Worm (Caenorhabditis elegans) whole organism, L4 larva: ENCODE results near the gene hlh-10.

Experiments
- F26F4.8 ChIP-seq: fragments of 200-800 bp; sonication (Bioruptor generic); conservative IDR thresholded peaks from 2 replicates; pipeline ENCODE4 v1.3.6; 2022; ENCODE audit warnings: missing genetic modification characterization, missing compliant biosample characterization
- Y105C5A.15 ChIP-seq: fragments of 200-800 bp; sonication (Bioruptor generic); IDR thresholded peaks from 2 replicates; pipeline ENCODE4 v1.3.6; 2022; ENCODE audit warnings: missing genetic modification characterization, missing compliant biosample characterization
- Y48G9A.11 ChIP-seq: fragments of 200-800 bp; sonication (Bioruptor generic); IDR thresholded peaks from 2 replicates; pipeline ENCODE4 v1.3.6; 2022; ENCODE audit warnings: missing genetic modification reagents, missing genetic modification characterization, missing compliant biosample characterization
- ZK337.2 ChIP-seq: fragments of 200-800 bp; sonication (Bioruptor generic); IDR thresholded peaks from 2 replicates; pipeline ENCODE4 v1.3.6; 2022; ENCODE audit warnings: missing genetic modification reagents, missing genetic modification characterization, missing compliant biosample characterization
- aha-1 ChIP-seq: fragments of 150-350 bp; peaks from one replicate; lab custom pipeline; 2014; ENCODE audit warnings: missing biosample characterization, missing genetic modification characterization
- arid-1 ChIP-seq: fragments of 200-800 bp; sonication (Bioruptor generic); conservative IDR thresholded peaks from 2 replicates; pipeline ENCODE4 v1.3.6; 2022; ENCODE audit warnings: missing genetic modification reagents, missing genetic modification characterization, missing compliant biosample characterization
- attf-4 ChIP-seq: sonication (generic microtip); optimal IDR thresholded peaks from 3 replicates; lab custom pipeline; 2017; ENCODE audit warnings: missing biosample characterization, missing genetic modification characterization
- ceh-20 ChIP-seq: fragments of 200-800 bp; sonication (Bioruptor generic); IDR thresholded peaks from 2 replicates; pipeline ENCODE4 v1.3.6; 2022; ENCODE audit warnings: missing genetic modification reagents, missing genetic modification characterization, missing compliant biosample characterization
- ceh-62 ChIP-seq: sonication (generic microtip); optimal IDR thresholded peaks from 2 replicates; lab custom pipeline; 2017; ENCODE audit warnings: missing biosample characterization, missing genetic modification characterization
- cey-2 ChIP-seq: sonication (generic microtip); optimal IDR thresholded peaks from 3 replicates; lab custom pipeline; 2017; ENCODE audit warnings: missing genetic modification characterization, mild to moderate bottlenecking, missing compliant biosample characterization, antibody characterized with exemption, borderline replicate concordance; ENCODE audit not compliant: insufficient read depth
- daf-8 ChIP-seq: fragments of 200-800 bp; sonication (Bioruptor generic); IDR thresholded peaks from 2 replicates; pipeline ENCODE4 v1.3.6; 2022; ENCODE audit warnings: missing genetic modification characterization, missing compliant biosample characterization
- dmd-6 ChIP-seq: fragments of 200-800 bp; sonication (Bioruptor generic); IDR thresholded peaks from 2 replicates; pipeline ENCODE4 v1.3.6; 2022; ENCODE audit warnings: missing genetic modification reagents, missing genetic modification characterization, missing compliant biosample characterization
- dpl-1 ChIP-seq: fragments of 150-350 bp; optimal IDR thresholded peaks from 2 replicates; lab custom pipeline; 2014; ENCODE audit warnings: missing biosample characterization, missing genetic modification reagents, missing genetic modification characterization
- dve-1 ChIP-seq: sonication (generic microtip); optimal IDR thresholded peaks from 2 replicates; lab custom pipeline; 2017; ENCODE audit warnings: antibody characterized with exemption, mild to moderate bottlenecking, missing genetic modification characterization, missing compliant biosample characterization; ENCODE audit not compliant: insufficient read depth
- egl-27 ChIP-seq: sonication (generic microtip); optimal IDR thresholded peaks from 3 replicates; lab custom pipeline; 2017; ENCODE audit warnings: missing biosample characterization, missing genetic modification reagents, missing genetic modification characterization
- egl-43 ChIP-seq: fragments of 200-800 bp; sonication (Bioruptor generic); IDR thresholded peaks from 2 replicates; pipeline ENCODE4 v1.3.6; 2022; ENCODE audit warnings: missing genetic modification reagents, missing genetic modification characterization, missing compliant biosample characterization
- fkh-10 ChIP-seq: fragments of 150-350 bp; optimal IDR thresholded peaks from 2 replicates; lab custom pipeline; 2014; ENCODE audit warnings: missing biosample characterization, missing genetic modification reagents, missing genetic modification characterization
- hif-1 ChIP-seq, 2 experiments: sonication (generic microtip); optimal IDR thresholded peaks; 2 replicates each; lab custom pipeline; 2016 to 2017; ENCODE audit warnings: missing compliant biosample characterization in 2 of 2, missing genetic modification characterization in 2 of 2, missing genetic modification reagents in 2 of 2, missing genotype in 2 of 2, mild to moderate bottlenecking in 1 of 2
- hlh-11 ChIP-seq: fragments of 200-800 bp; sonication (Bioruptor generic); optimal IDR thresholded peaks from 2 replicates; lab custom pipeline; 2018; ENCODE audit warnings: mild to moderate bottlenecking, missing genetic modification characterization, missing compliant biosample characterization
- hlh-30 ChIP-seq: sonication (generic microtip); optimal IDR thresholded peaks from 2 replicates; lab custom pipeline; 2017; ENCODE audit warnings: antibody characterized with exemption, mild to moderate bottlenecking, missing genetic modification characterization, missing compliant biosample characterization; ENCODE audit not compliant: insufficient read depth
- jun-1 ChIP-seq: fragments of 150-350 bp; optimal IDR thresholded peaks from 2 replicates; lab custom pipeline; 2014; ENCODE audit warnings: missing biosample characterization, missing genetic modification reagents, missing genetic modification characterization
- lim-7 ChIP-seq: fragments of 200-800 bp; sonication (Bioruptor generic); IDR thresholded peaks from 2 replicates; pipeline ENCODE4 v1.3.6; 2022; ENCODE audit warnings: missing genetic modification characterization, missing compliant biosample characterization
- lin-29 ChIP-seq: fragments of 200-800 bp; sonication (Bioruptor generic); IDR thresholded peaks from 2 replicates; pipeline ENCODE4 v1.3.6; 2022; ENCODE audit warnings: missing genetic modification reagents, missing genetic modification characterization, missing compliant biosample characterization
- lin-38 ChIP-seq: fragments of 200-800 bp; sonication (Bioruptor generic); IDR thresholded peaks from 2 replicates; pipeline ENCODE4 v1.3.6; 2022; ENCODE audit warnings: missing genetic modification reagents, missing genetic modification characterization, missing compliant biosample characterization
- madf-5 ChIP-seq, 2 experiments: fragments of 200-800 bp; sonication (Bioruptor generic); IDR thresholded peaks; 2 replicates each; pipeline ENCODE4 v1.3.6; 2022; ENCODE audit warnings: missing compliant biosample characterization in 2 of 2, missing genetic modification characterization in 2 of 2
- mdl-1 ChIP-seq, 2 experiments: fragments of 150-350 bp in 1 of 2; sonication (generic microtip) in 1 of 2; optimal IDR thresholded peaks; 2 replicates each; lab custom pipeline; 2014 to 2017; ENCODE audit warnings: missing biosample characterization in 2 of 2, missing genetic modification characterization in 2 of 2
- mdt-29 ChIP-seq: fragments of 200-800 bp; sonication (Bioruptor generic); IDR thresholded peaks from 2 replicates; pipeline ENCODE4 v1.3.6; 2022; ENCODE audit warnings: missing genetic modification reagents, missing genetic modification characterization, missing compliant biosample characterization
- mxl-2 ChIP-seq: fragments of 200-800 bp; sonication (Bioruptor generic); conservative IDR thresholded peaks from 2 replicates; pipeline ENCODE4 v1.3.6; 2022; ENCODE audit warnings: missing genetic modification reagents, missing genetic modification characterization, missing compliant biosample characterization
- nhr-11 ChIP-seq: fragments of 150-350 bp; optimal IDR thresholded peaks from 2 replicates; lab custom pipeline; 2014; ENCODE audit warnings: missing biosample characterization, missing genetic modification characterization
- nhr-111 ChIP-seq: fragments of 200-800 bp; sonication (Bioruptor generic); optimal IDR thresholded peaks from 2 replicates; lab custom pipeline; 2018; ENCODE audit warnings: mild to moderate bottlenecking, missing genetic modification characterization, missing compliant biosample characterization
- nhr-237 ChIP-seq: sonication (generic microtip); optimal IDR thresholded peaks from 2 replicates; lab custom pipeline; 2017; ENCODE audit warnings: missing biosample characterization, missing genetic modification characterization
- nhr-25 ChIP-seq: sonication (generic microtip); optimal IDR thresholded peaks from 2 replicates; lab custom pipeline; 2017; ENCODE audit warnings: missing genetic modification characterization, mild to moderate bottlenecking, missing compliant biosample characterization, antibody characterized with exemption, moderate library complexity, borderline replicate concordance; ENCODE audit not compliant: insufficient read depth
- nhr-28 ChIP-seq: fragments of 150-350 bp; optimal IDR thresholded peaks from 2 replicates; lab custom pipeline; 2014; ENCODE audit warnings: missing biosample characterization, missing genetic modification characterization
- nhr-41 ChIP-seq: fragments of 200-800 bp; sonication (Bioruptor generic); IDR thresholded peaks from 2 replicates; pipeline ENCODE4 v1.3.6; 2022; ENCODE audit warnings: missing genetic modification reagents, missing genetic modification characterization, missing compliant biosample characterization
- nhr-42 ChIP-seq: fragments of 200-800 bp; sonication (Bioruptor generic); IDR thresholded peaks from 2 replicates; pipeline ENCODE4 v1.3.6; 2022; ENCODE audit warnings: missing genetic modification characterization, missing compliant biosample characterization
- nhr-48 ChIP-seq: sonication (generic microtip); optimal IDR thresholded peaks from 2 replicates; lab custom pipeline; 2016; ENCODE audit warnings: mild to moderate bottlenecking, missing genetic modification characterization, missing compliant biosample characterization
- nhr-76 ChIP-seq: fragments of 150-350 bp; optimal IDR thresholded peaks from 2 replicates; lab custom pipeline; 2014; ENCODE audit warnings: missing biosample characterization, missing genetic modification characterization
- php-3 ChIP-seq: fragments of 200-800 bp; sonication (Bioruptor generic); IDR thresholded peaks from 2 replicates; pipeline ENCODE4 v1.3.6; 2022; ENCODE audit warnings: missing genetic modification reagents, missing genetic modification characterization, missing compliant biosample characterization
- pqm-1 ChIP-seq: sonication (generic microtip); optimal IDR thresholded peaks from 2 replicates; lab custom pipeline; 2017; ENCODE audit warnings: missing biosample characterization, missing genetic modification characterization
- rbr-2 ChIP-seq: sonication (generic microtip); optimal IDR thresholded peaks from 2 replicates; lab custom pipeline; 2016; ENCODE audit warnings: missing genotype, missing genetic modification characterization, missing compliant biosample characterization
- sdz-12 ChIP-seq: fragments of 200-800 bp; sonication (Bioruptor generic); optimal IDR thresholded peaks from 2 replicates; lab custom pipeline; 2018; ENCODE audit warnings: mild to moderate bottlenecking, missing genetic modification characterization, missing compliant biosample characterization
- set-16 ChIP-seq: fragments of 200-800 bp; sonication (Bioruptor generic); IDR thresholded peaks from 2 replicates; pipeline ENCODE4 v1.3.6; 2022; ENCODE audit warnings: missing genetic modification reagents, missing genetic modification characterization, missing compliant biosample characterization
- skn-1 ChIP-seq: fragments of 150-350 bp; optimal IDR thresholded peaks from 2 replicates; lab custom pipeline; 2014; ENCODE audit warnings: missing biosample characterization, missing genetic modification characterization
- snpc-4 ChIP-seq: fragments of 150-350 bp; optimal IDR thresholded peaks from 2 replicates; lab custom pipeline; 2014; ENCODE audit warnings: missing biosample characterization, missing genetic modification characterization
- tra-1 ChIP-seq: fragments of 200-800 bp; sonication (Bioruptor generic); IDR thresholded peaks from 2 replicates; pipeline ENCODE4 v1.3.6; 2022; ENCODE audit warnings: missing genetic modification reagents, missing genetic modification characterization, missing compliant biosample characterization
- vab-7 ChIP-seq: fragments of 200-800 bp; sonication (Bioruptor generic); IDR thresholded peaks from 2 replicates; pipeline ENCODE4 v1.3.6; 2022; ENCODE audit warnings: missing genetic modification reagents, missing genetic modification characterization, missing compliant biosample characterization
- zag-1 ChIP-seq: fragments of 150-350 bp; optimal IDR thresholded peaks from 2 replicates; lab custom pipeline; 2014; ENCODE audit warnings: missing biosample characterization, missing genetic modification characterization
- zfp-2 ChIP-seq: sonication (generic microtip); optimal IDR thresholded peaks from 2 replicates; lab custom pipeline; 2016; ENCODE audit warnings: mild to moderate bottlenecking, missing genetic modification characterization, missing compliant biosample characterization
- zip-11 ChIP-seq: fragments of 200-800 bp; sonication (Bioruptor generic); IDR thresholded peaks from 2 replicates; pipeline ENCODE4 v1.3.6; 2022; ENCODE audit warnings: missing genetic modification characterization, missing compliant biosample characterization
- ztf-11 ChIP-seq: fragments of 150-350 bp; optimal IDR thresholded peaks from 2 replicates; lab custom pipeline; 2014; ENCODE audit warnings: missing biosample characterization, missing genetic modification characterization
- ztf-7 ChIP-seq: fragments of 150-350 bp; optimal IDR thresholded peaks from 2 replicates; lab custom pipeline; 2014; ENCODE audit warnings: missing biosample characterization, missing genetic modification characterization

The hlh-10 gene

ce11 chrV:9254012-9254696, 27.9 kb downstream of the hlh-10 start, which contains the start of gene F07C3.9 (continued):
- TF ChIP-seq zfp-2 (tag; lab: Kevin White, UChicago) (no peak), rbr-2 (tag; lab: Kevin White, UChicago) (no peak), ZK337.2 (GFP tag; lab: Robert Waterston, UW) (no peak), vab-7 (no peak), tra-1 (no peak), ceh-20 (GFP tag; lab: Robert Waterston, UW) (no peak), pqm-1 (tag; lab: Kevin White, UChicago) (peak; percentile 82), jun-1 (no peak), egl-43 (no peak), zag-1 (tag; lab: Kevin White, UChicago) (no peak), ztf-7 (tag; lab: Kevin White, UChicago) (peak; percentile 6), skn-1 (no peak), php-3 (peak; percentile 81), nhr-48 (tag; lab: Kevin White, UChicago) (peak; percentile 41), nhr-41 (GFP tag; lab: Robert Waterston, UW) (no peak), sdz-12 (GFP tag; lab: Kevin White, UChicago) (no peak), snpc-4 (tag; lab: Kevin White, UChicago) (no peak), nhr-237 (no peak), cey-2 (tag; lab: Kevin White, UChicago) (no peak), nhr-25 (tag; lab: Kevin White, UChicago) (no peak), set-16 (GFP tag; lab: Robert Waterston, UW) (no peak), ztf-11 (tag; lab: Kevin White, UChicago) (no peak), daf-8 (no peak), nhr-76 (tag; lab: Kevin White, UChicago) (no peak), aha-1 (tag; lab: Kevin White, UChicago) (no peak), hlh-11 (peak; percentile 48), lin-38 (GFP tag; lab: Robert Waterston, UW) (no peak), egl-27 (tag; lab: Kevin White, UChicago) (no peak), dpl-1 (GFP tag; lab: Kevin White, UChicago) (no peak), hlh-30 (no peak), Y105C5A.15 (GFP tag; lab: Robert Waterston, UW) (no peak), mdl-1 (tag; optimal IDR thresholded peaks at IDR 0.05; lab: Kevin White, UChicago) (no peak), mxl-2 (no peak), fkh-10 (GFP tag; lab: Kevin White, UChicago) (no peak), madf-5 (GFP tag; IDR thresholded peaks at IDR 0.05; lab: Robert Waterston, UW) (no peak), Y48G9A.11 (GFP tag; lab: Robert Waterston, UW) (no peak), attf-4 (tag; lab: Kevin White, UChicago) (no peak), nhr-111 (no peak), nhr-28 (tag; lab: Kevin White, UChicago) (peak; percentile 52), lim-7 (GFP tag; lab: Robert Waterston, UW) (no peak), F26F4.8 (no peak), nhr-42 (no peak), nhr-11 (tag; lab: Kevin White, UChicago) (no peak), dmd-6 (GFP tag; lab: Robert Waterston, UW) (no peak; the same call in none of the 2 replicates), mdt-29 (no peak), ceh-62 (tag; lab: Kevin White, UChicago) (no peak), zip-11 (GFP tag; lab: Robert Waterston, UW) (no peak), dve-1 (tag; lab: Kevin White, UChicago) (peak; percentile 57), arid-1 (no peak), lin-29 (GFP tag; lab: Robert Waterston, UW) (no peak), hif-1 (tag; optimal IDR thresholded peaks at IDR 0.05; lab: Kevin White, UChicago) (peak in 1 of 2 experiments; percentile 16)
